Fruit fly (Drosophila melanogaster): ENCODE data around the gene CG34133.

The CG34133 gene

DNA sequence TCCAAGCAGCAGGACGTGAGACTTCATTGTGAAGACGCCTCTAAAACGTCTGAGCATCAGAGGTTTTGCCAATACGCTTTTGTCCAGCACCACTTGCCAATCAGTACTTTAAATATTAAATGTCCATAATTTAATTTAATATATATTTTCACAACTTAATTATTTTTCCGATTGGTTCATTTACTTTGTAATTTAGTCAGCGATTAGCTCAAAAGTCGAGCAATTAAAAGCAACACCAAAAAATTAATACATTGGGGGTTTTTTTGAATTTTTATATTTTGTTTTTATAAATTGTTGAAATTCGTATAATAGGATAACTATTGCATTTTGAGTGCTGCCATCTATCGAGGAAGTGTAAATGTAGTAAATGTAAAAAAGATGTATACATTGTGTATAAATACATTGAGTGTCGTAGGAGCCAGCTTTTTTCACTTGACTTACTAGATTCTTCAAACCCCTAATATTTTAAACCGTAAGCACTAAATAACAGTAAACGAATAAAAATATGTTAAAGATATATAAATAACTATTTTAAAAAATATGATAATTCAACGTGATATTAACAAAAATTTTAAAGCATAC lies 34.7 kb downstream of the CG34133 start, which contains the start of gene CG15517:
Gene CG15517, minus strand, starts transcription at position 51 of the 582 bp plus-strand sequence.
- TF ChIP-seq CG6854 (GFP tag; optimal IDR thresholded peaks at IDR 0.05) (no peak), CG8119 (GFP tag; IDR thresholded peaks at IDR 0.05) (no peak), dsx (GFP tag; optimal IDR thresholded peaks at IDR 0.05; ENCODE audit: poor library complexity, severe bottlenecking) (no peak), Ets21C (GFP tag; optimal IDR thresholded peaks at IDR 0.05) (no peak), fkh (GFP tag; optimal IDR thresholded peaks at IDR 0.05) (peak; percentile 30), dac (GFP tag; optimal IDR thresholded peaks at IDR 0.05) (no peak), achi (GFP tag; optimal IDR thresholded peaks at IDR 0.05) (no peak), CG11902 (GFP tag; optimal IDR thresholded peaks at IDR 0.05) (no peak), CG4318 (GFP tag; optimal IDR thresholded peaks at IDR 0.05) (no peak), Eip78C (GFP tag) (peak; percentile 60), CG11762 (GFP tag; optimal IDR thresholded peaks at IDR 0.05; ENCODE audit: insufficient read depth) (no peak), salr (GFP tag; optimal IDR thresholded peaks at IDR 0.05) (no peak), eg (GFP tag; IDR thresholded peaks at IDR 0.05) (no peak), vri (GFP tag; optimal IDR thresholded peaks at IDR 0.05) (no peak), CG6276 (GFP tag; optimal IDR thresholded peaks at IDR 0.05) (no peak), CG8632 (GFP tag; optimal IDR thresholded peaks at IDR 0.05) (no peak), CG6792 (GFP tag; optimal IDR thresholded peaks at IDR 0.05) (no peak), CG7368 (GFP tag; optimal IDR thresholded peaks at IDR 0.05) (no peak), OdsH (GFP tag; optimal IDR thresholded peaks at IDR 0.05) (no peak), CG1621 (tag; optimal IDR thresholded peaks at IDR 0.05) (no peak), cyc (GFP tag; optimal IDR thresholded peaks at IDR 0.05) (peak; percentile 11), Hr39 (GFP tag; optimal IDR thresholded peaks at IDR 0.05) (peak; percentile 2), CG10669 (GFP tag; optimal IDR thresholded peaks at IDR 0.05) (no peak), CG11294 (GFP tag; IDR thresholded peaks at IDR 0.05) (no peak), esn (GFP tag; optimal IDR thresholded peaks at IDR 0.05) (no peak), spab (GFP tag; optimal IDR thresholded peaks at IDR 0.05) (no peak), CG16779 (tag; optimal IDR thresholded peaks at IDR 0.05) (no peak), Eip75B (GFP tag; optimal IDR thresholded peaks at IDR 0.05) (no peak), CG10631 (GFP tag; optimal IDR thresholded peaks at IDR 0.05) (no peak), lz (GFP tag; optimal IDR thresholded peaks at IDR 0.05) (no peak), pdm3 (GFP tag; optimal IDR thresholded peaks at IDR 0.05) (no peak)

DNA sequence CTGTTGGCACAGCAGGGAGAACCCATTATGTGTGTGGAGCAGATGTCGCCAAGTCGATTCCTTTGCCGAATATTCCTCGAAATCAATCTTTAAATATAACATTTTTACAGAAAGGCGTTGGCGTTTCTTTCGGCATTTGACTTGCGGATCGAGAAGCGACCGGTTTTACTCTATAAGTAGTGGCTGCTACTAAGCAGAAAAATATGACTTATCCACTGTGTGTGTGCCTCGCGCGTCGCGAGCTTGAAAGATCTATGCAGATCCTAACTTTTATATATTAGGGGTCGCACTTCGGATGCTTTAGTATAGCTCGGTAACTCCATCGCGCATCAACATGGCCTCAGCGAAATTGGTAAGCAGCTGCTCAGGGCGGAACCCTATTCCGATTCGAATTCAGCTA lies 36.0 kb downstream of the CG34133 start, which contains the start of gene CG15515:
Gene CG15515, plus strand, starts transcription at position 301 of the 400 bp plus-strand sequence.
- TF ChIP-seq CG31627 (GFP tag; optimal IDR thresholded peaks at IDR 0.05) (no peak), Smox (GFP tag; optimal IDR thresholded peaks at IDR 0.05) (no peak), Lpt (GFP tag; optimal IDR thresholded peaks at IDR 0.05) (no peak), CG6854 (GFP tag; optimal IDR thresholded peaks at IDR 0.05) (no peak), CG4318 (GFP tag; optimal IDR thresholded peaks at IDR 0.05) (no peak), topi (GFP tag; optimal IDR thresholded peaks at IDR 0.05) (no peak), Eip78C (GFP tag) (peak; percentile 33)

DNA sequence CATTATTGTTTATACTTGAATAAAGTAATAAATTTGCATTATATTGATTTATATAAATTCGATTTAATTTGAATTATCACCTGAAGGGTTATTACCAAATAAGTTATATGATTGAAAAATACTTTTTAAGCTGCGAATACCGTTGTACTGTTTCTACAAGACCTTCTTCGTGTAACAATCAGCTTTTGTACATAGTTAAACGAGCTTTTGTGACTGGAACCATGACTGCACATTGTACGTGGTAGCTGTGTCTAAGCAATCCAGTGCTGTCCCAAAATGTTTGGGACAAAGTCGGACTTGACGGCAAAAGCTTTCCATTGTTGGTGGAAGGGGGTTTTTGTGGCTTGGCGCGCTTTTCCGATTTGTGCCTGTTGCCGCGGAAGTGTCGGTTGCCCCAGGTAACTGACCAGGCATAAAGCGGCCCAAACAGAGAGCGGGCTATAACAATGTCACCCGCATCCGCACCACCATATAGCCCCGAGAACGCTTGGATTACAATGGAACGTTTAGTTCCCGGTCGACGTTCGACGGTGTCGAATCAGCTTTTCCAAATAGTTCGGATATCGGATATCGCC lies 38.5 kb downstream of the CG34133 start, which contains the start of gene CG31036:
Gene CG31036, plus strand, starts transcription at position 507 of the 575 bp plus-strand sequence.
- no peak for TF ChIP-seq CG8119 (GFP tag; IDR thresholded peaks at IDR 0.05)
- no peak for TF ChIP-seq cyc (GFP tag; optimal IDR thresholded peaks at IDR 0.05)
- no peak for TF ChIP-seq CG11902 (GFP tag; optimal IDR thresholded peaks at IDR 0.05)
- no peak for TF ChIP-seq Sox14 (GFP tag; optimal IDR thresholded peaks at IDR 0.05)
- TF ChIP-seq CG6808 (GFP tag; optimal IDR thresholded peaks at IDR 0.05): no peak
- TF ChIP-seq CG3919 (GFP tag; optimal IDR thresholded peaks at IDR 0.05): no peak
- no peak for TF ChIP-seq Hr4 (GFP tag; optimal IDR thresholded peaks at IDR 0.05)
- no peak for TF ChIP-seq vri (GFP tag; optimal IDR thresholded peaks at IDR 0.05)
- no peak for TF ChIP-seq CG8319 (GFP tag; optimal IDR thresholded peaks at IDR 0.05)
